Fruit fly (Drosophila melanogaster) whole organism, adult: ENCODE measurements around the gene Arl5.

ENCODE experiments used
- CG11617 ChIP-seq: fragments of 200-800 bp; sonication (Bioruptor generic); optimal IDR thresholded peaks from 2 replicates; lab custom pipeline; 2017; ENCODE audit warnings: mild to moderate bottlenecking, missing biosample characterization, missing genetic modification reagents, missing genetic modification characterization
- CG12768 ChIP-seq: fragments of 200-800 bp; sonication (Bioruptor generic); optimal IDR thresholded peaks from 2 replicates; lab custom pipeline; 2017; ENCODE audit warnings: missing biosample characterization, missing genetic modification characterization, mild to moderate bottlenecking, moderate library complexity, missing genetic modification reagents
- CG14711 ChIP-seq: fragments of 200-800 bp; sonication (Bioruptor generic); optimal IDR thresholded peaks from 2 replicates; lab custom pipeline; 2018; ENCODE audit warnings: missing biosample characterization, mild to moderate bottlenecking, missing genetic modification characterization, moderate library complexity
- CG1620 ChIP-seq: fragments of 200-800 bp; sonication (Bioruptor generic); optimal IDR thresholded peaks from 2 replicates; lab custom pipeline; 2016; ENCODE audit warnings: missing biosample characterization, missing genetic modification characterization
- CG33017 ChIP-seq: fragments of 200-800 bp; sonication (Bioruptor generic); optimal IDR thresholded peaks from 2 replicates; lab custom pipeline; 2018; ENCODE audit warnings: missing biosample characterization, mild to moderate bottlenecking, missing genetic modification characterization, moderate library complexity
- CG5204 ChIP-seq: fragments of 200-800 bp; sonication (Bioruptor generic); optimal IDR thresholded peaks from 2 replicates; lab custom pipeline; 2016; ENCODE audit warnings: missing biosample characterization, missing genetic modification characterization
- CG7045 ChIP-seq: fragments of 200-800 bp; sonication (Bioruptor generic); optimal IDR thresholded peaks from 2 replicates; lab custom pipeline; 2017; ENCODE audit warnings: missing biosample characterization, mild to moderate bottlenecking, missing genetic modification characterization
- CG7101 ChIP-seq: fragments of 200-800 bp; sonication (Bioruptor generic); optimal IDR thresholded peaks from 2 replicates; lab custom pipeline; 2018; ENCODE audit warnings: missing biosample characterization, mild to moderate bottlenecking, missing genetic modification characterization, moderate library complexity
- Clk ChIP-seq: fragments of 200-800 bp; sonication (Bioruptor generic); optimal IDR thresholded peaks from 2 replicates; lab custom pipeline; 2017; ENCODE audit warnings: missing biosample characterization, missing genetic modification characterization
- Crg-1 ChIP-seq: fragments of 200-800 bp; sonication (Bioruptor generic); optimal IDR thresholded peaks from 2 replicates; lab custom pipeline; 2016; ENCODE audit warnings: missing biosample characterization, missing genetic modification characterization
- Hr96 ChIP-seq: fragments of 200-800 bp; sonication (Bioruptor generic); optimal IDR thresholded peaks from 2 replicates; lab custom pipeline; 2016; ENCODE audit warnings: missing biosample characterization, missing genetic modification characterization
- Mnt ChIP-seq: fragments of 200-800 bp; sonication (Bioruptor generic); optimal IDR thresholded peaks from 2 replicates; lab custom pipeline; 2016; ENCODE audit warnings: missing biosample characterization, mild to moderate bottlenecking, missing genetic modification characterization
- bab1 ChIP-seq: fragments of 200-800 bp; sonication (Bioruptor generic); optimal IDR thresholded peaks from 3 replicates; lab custom pipeline; 2019; ENCODE audit warnings: missing biosample characterization, mild to moderate bottlenecking, missing genetic modification characterization, moderate library complexity
- cic ChIP-seq: fragments of 200-800 bp; sonication (Bioruptor generic); optimal IDR thresholded peaks from 2 replicates; lab custom pipeline; 2017; ENCODE audit warnings: missing biosample characterization, mild to moderate bottlenecking, missing genetic modification characterization, moderate library complexity
- cnc ChIP-seq, 2 experiments: fragments of >200 bp; optimal IDR thresholded peaks; 2 replicates each; lab custom pipeline; 2017
- kay ChIP-seq: fragments of 200-800 bp; sonication (Bioruptor generic); peaks from one replicate; lab custom pipeline; 2016; ENCODE audit warnings: missing biosample characterization, missing genetic modification characterization, borderline replicate concordance
- ovo ChIP-seq: fragments of 200-800 bp; sonication (Bioruptor generic); optimal IDR thresholded peaks from 2 replicates; lab custom pipeline; 2016; ENCODE audit warnings: missing biosample characterization, missing genetic modification characterization
- pad ChIP-seq: fragments of 200-800 bp; sonication (Bioruptor generic); optimal IDR thresholded peaks from 3 replicates; lab custom pipeline; 2017; ENCODE audit warnings: missing biosample characterization, missing genetic modification characterization, mild to moderate bottlenecking, moderate library complexity, missing genetic modification reagents
- tj ChIP-seq: fragments of 200-800 bp; sonication (Bioruptor generic); optimal IDR thresholded peaks from 3 replicates; lab custom pipeline; 2017; ENCODE audit warnings: missing biosample characterization, mild to moderate bottlenecking, missing genetic modification characterization, moderate library complexity
- toe ChIP-seq: fragments of 200-800 bp; sonication (Bioruptor generic); optimal IDR thresholded peaks from 2 replicates; lab custom pipeline; 2016; ENCODE audit warnings: missing biosample characterization, missing genetic modification characterization

Arl5 gene

DNA sequence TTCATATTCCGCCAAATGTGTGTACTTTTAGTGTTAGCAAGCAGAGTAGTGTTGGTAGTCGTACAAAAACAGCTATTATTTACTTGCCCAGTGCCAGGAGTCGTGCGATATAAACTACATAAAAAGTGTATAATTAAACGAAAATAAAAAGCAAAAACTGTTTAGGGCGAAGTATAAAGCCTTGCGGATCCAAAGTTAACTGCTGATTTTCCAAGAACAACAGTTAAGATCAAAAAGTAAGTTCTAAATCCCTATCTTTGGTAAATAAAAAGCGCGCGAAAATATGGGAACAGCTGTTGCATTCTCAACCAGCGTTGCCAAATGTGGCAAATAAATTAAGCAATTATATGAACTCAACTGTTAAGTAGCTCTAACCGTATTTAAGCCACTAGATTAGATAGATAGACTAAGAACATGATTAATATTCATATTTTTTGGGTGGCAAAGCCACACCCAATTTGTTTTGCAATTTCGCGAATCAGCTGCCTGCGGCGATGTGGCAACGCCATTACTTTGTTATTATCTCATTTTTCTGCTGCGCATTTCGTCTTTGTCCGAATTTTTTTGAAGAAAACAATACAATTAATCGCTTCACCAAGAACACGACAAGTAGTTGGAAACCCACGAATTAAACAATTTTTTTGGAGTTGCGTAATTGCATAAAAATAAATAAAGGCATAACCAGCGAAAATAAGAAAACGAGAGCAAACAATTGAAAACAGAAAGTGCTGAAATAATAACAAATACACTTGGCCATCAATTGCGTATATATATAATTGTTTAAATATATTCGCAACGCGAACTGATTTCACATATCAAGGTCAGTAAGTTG is 40.8 kb upstream of the Arl5 start, which contains the start of the genes Prim1 and CG7083:
Prim1 (plus strand) TSS at position 51 of the 832 bp plus-strand sequence.
CG7083 (plus strand) TSS at position 522 of the 832 bp plus-strand sequence.
- TF ChIP-seq cnc (optimal IDR thresholded peaks at IDR 0.05; lab: Kevin White, UChicago) (no peak), CG7045 (peak; percentile 67), CG7101 (tag; lab: Kevin White, UChicago) (peak; percentile 79), bab1 (GFP tag; lab: Kevin White, UChicago) (peak; percentile 69), kay (GFP tag; lab: Kevin White, UChicago) (peak; percentile 59), CG1620 (GFP tag; lab: Kevin White, UChicago) (peak; percentile 85), Mnt (peak; percentile 67), tj (peak; percentile 41), toe (peak; percentile 83), CG11617 (GFP tag; lab: Kevin White, UChicago) (peak; percentile 85), Hr96 (GFP tag; lab: Kevin White, UChicago) (peak; percentile 74), pad (GFP tag; lab: Kevin White, UChicago) (peak; percentile 60), ovo (GFP tag; lab: Kevin White, UChicago) (peak; percentile 50), cic (GFP tag; lab: Kevin White, UChicago) (peak; percentile 30), CG12768 (GFP tag; lab: Kevin White, UChicago) (peak; percentile 79), Clk (GFP tag; lab: Kevin White, UChicago) (no peak), Crg-1 (GFP tag; lab: Kevin White, UChicago) (peak; percentile 78), CG14711 (tag; lab: Kevin White, UChicago) (peak; percentile 56), CG33017 (peak; percentile 38), CG5204 (peak; percentile 86)

DNA sequence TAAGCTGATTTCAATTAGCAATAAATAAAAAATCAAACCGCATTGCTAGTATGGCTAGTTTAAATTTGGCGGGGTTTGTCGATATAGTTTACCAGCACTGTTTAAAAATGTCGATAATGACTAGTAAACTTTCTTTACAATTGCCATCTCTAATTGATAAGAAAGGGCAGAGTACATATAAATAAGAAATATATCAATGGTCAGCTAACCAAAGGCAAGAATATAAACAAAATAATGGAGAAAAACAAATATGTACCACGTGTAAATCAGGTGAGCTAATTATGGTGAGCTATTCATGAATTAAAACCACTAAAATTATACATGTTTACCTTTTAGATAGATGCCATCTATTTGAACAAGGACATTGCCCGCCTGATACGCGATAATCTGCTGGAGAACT is 39.3 kb upstream of the Arl5 start, which contains the start of gene Pex2:
Pex2 (plus strand) TSS at position 131 of the 400 bp plus-strand sequence.
- TF ChIP-seq CG11617 (GFP tag; lab: Kevin White, UChicago) (peak; percentile 18), CG33017 (peak; percentile 51), CG7045 (no peak), CG14711 (tag; lab: Kevin White, UChicago) (peak; percentile 31), CG1620 (GFP tag; lab: Kevin White, UChicago) (peak; percentile 57), Clk (GFP tag; lab: Kevin White, UChicago) (no peak), kay (GFP tag; lab: Kevin White, UChicago) (peak; percentile 76), CG5204 (peak; percentile 3), ovo (GFP tag; lab: Kevin White, UChicago) (no peak), cic (GFP tag; lab: Kevin White, UChicago) (peak; percentile 99), cnc (optimal IDR thresholded peaks at IDR 0.05; lab: Kevin White, UChicago) (no peak), Mnt (peak; percentile 64), toe (peak; percentile 43), CG12768 (GFP tag; lab: Kevin White, UChicago) (peak; percentile 82), bab1 (GFP tag; lab: Kevin White, UChicago) (peak; percentile 53), Crg-1 (GFP tag; lab: Kevin White, UChicago) (peak; percentile 34), pad (GFP tag; lab: Kevin White, UChicago) (peak; percentile 15), CG7101 (tag; lab: Kevin White, UChicago) (peak; percentile 48)

DNA sequence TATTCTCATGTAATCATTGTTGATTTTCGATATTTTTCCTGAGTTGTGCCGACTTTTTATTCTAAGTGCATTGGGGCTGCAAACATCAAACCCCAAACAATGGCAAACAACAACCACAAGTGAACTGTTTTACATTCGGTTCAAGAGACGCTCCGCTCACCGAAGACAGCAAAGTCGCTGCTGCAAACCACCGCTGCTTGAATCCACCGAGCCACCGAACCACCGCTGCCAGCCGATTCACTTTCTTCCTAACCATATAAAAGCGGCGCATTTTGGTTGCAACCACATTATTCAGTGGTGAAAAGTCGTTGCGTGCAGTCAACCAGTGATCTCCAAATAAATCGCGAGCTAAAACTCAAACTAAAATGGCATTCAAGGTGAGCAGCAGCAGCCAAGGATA is 36.7 kb upstream of the Arl5 start, which contains the start of gene Cpr66Cb:
Cpr66Cb (plus strand) TSS at position 301 of the 400 bp plus-strand sequence.
- no peak for TF ChIP-seq CG11617 (GFP tag; lab: Kevin White, UChicago)
- TF ChIP-seq CG12768 (GFP tag; lab: Kevin White, UChicago): no peak
- no peak for TF ChIP-seq Clk (GFP tag; lab: Kevin White, UChicago)
- TF ChIP-seq CG1620 (GFP tag; lab: Kevin White, UChicago): no peak

DNA sequence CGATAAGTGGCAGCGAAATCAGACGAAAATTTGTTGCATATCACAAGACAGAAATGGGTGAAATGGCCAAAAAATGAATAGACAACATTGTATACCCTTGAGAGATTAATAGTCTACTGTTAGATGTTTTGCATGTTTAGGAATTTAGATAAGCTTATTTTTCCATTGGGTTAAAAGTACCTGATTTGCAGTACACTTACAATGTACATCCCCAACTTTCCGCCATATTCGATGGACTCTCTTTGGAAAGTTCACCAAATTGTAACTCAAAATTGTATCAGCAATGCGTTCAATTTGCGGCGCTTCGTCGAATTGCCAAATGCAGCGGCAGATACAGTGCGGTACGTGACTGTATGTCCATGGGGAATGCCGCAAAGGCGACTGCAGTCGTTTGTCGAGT is 34.7 kb upstream of the Arl5 start:
- no peak for TF ChIP-seq CG7045
- TF ChIP-seq cnc (optimal IDR thresholded peaks at IDR 0.05; lab: Kevin White, UChicago): no peak
- no peak for TF ChIP-seq tj
- no peak for TF ChIP-seq CG7101 (tag; lab: Kevin White, UChicago)
- TF ChIP-seq CG11617 (GFP tag; lab: Kevin White, UChicago): no peak
- no peak for TF ChIP-seq CG14711 (tag; lab: Kevin White, UChicago)
- TF ChIP-seq Crg-1 (GFP tag; lab: Kevin White, UChicago): no peak
- no peak for TF ChIP-seq CG1620 (GFP tag; lab: Kevin White, UChicago)
- no peak for TF ChIP-seq toe
- no peak for TF ChIP-seq kay (GFP tag; lab: Kevin White, UChicago)
- TF ChIP-seq cic (GFP tag; lab: Kevin White, UChicago): no peak
- no peak for TF ChIP-seq CG33017

DNA sequence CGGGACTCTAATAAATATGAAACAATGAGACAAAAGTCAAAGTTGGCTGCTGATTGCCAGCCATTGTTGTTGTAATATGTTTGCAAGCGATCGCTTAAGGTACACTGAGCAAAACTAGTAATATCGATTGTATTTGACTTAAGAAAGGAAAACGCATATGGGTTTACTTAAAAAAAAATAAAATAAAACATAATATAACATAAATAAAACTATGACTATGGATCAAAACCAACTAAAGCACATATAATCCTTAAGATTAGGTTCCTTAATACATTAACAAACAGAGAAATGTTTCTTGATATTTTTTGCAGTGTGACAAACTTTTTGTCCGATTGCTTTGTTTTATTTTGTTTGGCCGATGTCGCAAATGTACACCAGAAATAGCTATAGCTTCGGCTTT is 33.9 kb upstream of the Arl5 start:
- no peak for TF ChIP-seq bab1 (GFP tag; lab: Kevin White, UChicago)
- no peak for TF ChIP-seq cnc (optimal IDR thresholded peaks at IDR 0.05; lab: Kevin White, UChicago)
- TF ChIP-seq CG11617 (GFP tag; lab: Kevin White, UChicago): no peak

DNA sequence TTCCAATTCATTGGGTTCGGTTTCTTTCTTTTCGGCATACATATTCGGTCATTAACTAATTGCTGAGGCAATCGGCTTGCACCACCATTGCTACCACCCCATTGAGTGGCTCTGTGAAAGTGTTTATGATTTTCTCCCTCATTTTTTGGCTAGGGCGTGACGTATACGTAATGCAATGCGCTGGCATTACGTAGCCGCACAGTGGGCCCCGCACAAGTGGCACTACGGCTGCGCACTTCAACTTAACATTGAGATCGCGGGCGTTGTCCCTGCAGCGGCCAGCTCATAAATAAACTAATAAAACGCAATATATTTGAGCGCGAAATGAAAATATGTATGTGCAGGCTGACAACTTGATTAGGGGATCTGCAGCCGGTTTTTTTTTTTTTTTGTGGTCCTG is 31.8 kb upstream of the Arl5 start:
- TF ChIP-seq cnc (optimal IDR thresholded peaks at IDR 0.05; lab: Kevin White, UChicago) (no peak), cic (GFP tag; lab: Kevin White, UChicago) (no peak), Crg-1 (GFP tag; lab: Kevin White, UChicago) (no peak), kay (GFP tag; lab: Kevin White, UChicago) (no peak)
